Fruit fly (Drosophila melanogaster) S2 (cell line): ENCODE data around the gene MsrA.

Source experiments
- CG8478 ChIP-seq: fragments of >200 bp; optimal IDR thresholded peaks from 2 replicates; lab custom pipeline; 2018
- CTCF ChIP-seq, 2 experiments: fragments of >200 bp; optimal IDR thresholded peaks; 2 replicates each; lab custom pipeline; 2018

dm6 chr3L:15514405-15514804 lies 3.6 kb downstream of the MsrA start:
- no peak for TF ChIP-seq CG8478
- TF ChIP-seq CTCF (optimal IDR thresholded peaks at IDR 0.05; lab: Kevin White, UChicago), result no peak
